Fruit fly (Drosophila melanogaster): Measurements from ENCODE around the gene CG32576.

The CG32576 gene

dm6 chrX:16279340-16279941 lies 8.9 kb downstream of the CG32576 start (continued):
- peak; percentile 16 for TF ChIP-seq CG10543 (GFP tag; optimal IDR thresholded peaks at IDR 0.05)
- TF ChIP-seq esg (GFP tag; conservative IDR thresholded peaks at IDR 0.05), result peak; percentile 90
- peak; percentile 37 for TF ChIP-seq CG4707 (GFP tag; optimal IDR thresholded peaks at IDR 0.05)
- peak; percentile 81 for TF ChIP-seq stc (GFP tag; IDR thresholded peaks at IDR 0.05)
- TF ChIP-seq Med (GFP tag), result peak; percentile 94
- peak; percentile 93 for TF ChIP-seq CG14441 (GFP tag; IDR thresholded peaks at IDR 0.05)
- TF ChIP-seq CG13424 (tag; optimal IDR thresholded peaks at IDR 0.05), result peak; percentile 75
- no peak for TF ChIP-seq CG18011 (GFP tag; optimal IDR thresholded peaks at IDR 0.05)
- peak; percentile 42 for TF ChIP-seq E2f2 (GFP tag; IDR thresholded peaks at IDR 0.05)
- peak; percentile 74 for TF ChIP-seq Dad (GFP tag; optimal IDR thresholded peaks at IDR 0.05)
- TF ChIP-seq salm (tag; optimal IDR thresholded peaks at IDR 0.05), result peak; percentile 50
- TF ChIP-seq CG7372 (GFP tag; IDR thresholded peaks at IDR 0.05), result peak; percentile 89
- TF ChIP-seq Ravus (GFP tag; IDR thresholded peaks at IDR 0.05), result peak; percentile 66
- TF ChIP-seq CG4854 (GFP tag; optimal IDR thresholded peaks at IDR 0.05), result peak; percentile 36
- TF ChIP-seq TFAM (GFP tag; optimal IDR thresholded peaks at IDR 0.05), result no peak
- peak; percentile 70 for TF ChIP-seq CG33213 (GFP tag; optimal IDR thresholded peaks at IDR 0.05)
- peak; percentile 80 for TF ChIP-seq CG6175 (GFP tag; IDR thresholded peaks at IDR 0.05)
- TF ChIP-seq CG12155 (GFP tag; optimal IDR thresholded peaks at IDR 0.05), result peak; percentile 69
- no peak for TF ChIP-seq Kr (GFP tag; optimal IDR thresholded peaks at IDR 0.05)
- TF ChIP-seq hkb (optimal IDR thresholded peaks at IDR 0.05), result no peak
- TF ChIP-seq hkb (GFP tag; IDR thresholded peaks at IDR 0.05), result peak; percentile 85
- peak; percentile 31 for TF ChIP-seq Bdp1 (GFP tag; optimal IDR thresholded peaks at IDR 0.05)
- TF ChIP-seq ind (GFP tag; optimal IDR thresholded peaks at IDR 0.05), result peak; percentile 89
- TF ChIP-seq D19B (GFP tag; optimal IDR thresholded peaks at IDR 0.05), result peak; percentile 61
- peak; percentile 66 for TF ChIP-seq disco-r (GFP tag; optimal IDR thresholded peaks at IDR 0.05)
- TF ChIP-seq jigr1 (GFP tag; IDR thresholded peaks at IDR 0.05), result peak; percentile 79; the same call in 2 of the 3 replicates
- no peak for TF ChIP-seq unc-4 (GFP tag; IDR thresholded peaks at IDR 0.05; ENCODE audit: partially characterized antibody)
- TF ChIP-seq CG7745 (tag; optimal IDR thresholded peaks at IDR 0.05), result no peak
- TF ChIP-seq CG6689 (GFP tag; IDR thresholded peaks at IDR 0.05), result peak; percentile 89
- peak; percentile 61 for TF ChIP-seq dmrt11E (tag; optimal IDR thresholded peaks at IDR 0.05)
- TF ChIP-seq Hmx (GFP tag; optimal IDR thresholded peaks at IDR 0.05), result peak; percentile 74
- TF ChIP-seq CG1024 (GFP tag; IDR thresholded peaks at IDR 0.05), result peak; percentile 88
- TF ChIP-seq CG33557 (GFP tag; optimal IDR thresholded peaks at IDR 0.05), result no peak
- TF ChIP-seq Myb (GFP tag; optimal IDR thresholded peaks at IDR 0.05), result peak; percentile 56
- no peak for TF ChIP-seq tll (GFP tag; optimal IDR thresholded peaks at IDR 0.05)
- peak; percentile 64 for TF ChIP-seq rib (GFP tag; IDR thresholded peaks at IDR 0.05)
- peak; percentile 89 for TF ChIP-seq Xrp1 (GFP tag; IDR thresholded peaks at IDR 0.05)
- TF ChIP-seq Sin3A (optimal IDR thresholded peaks at IDR 0.05), result no peak
- peak; percentile 45 for TF ChIP-seq Mad (GFP tag; optimal IDR thresholded peaks at IDR 0.05)
- TF ChIP-seq CG13296 (GFP tag; optimal IDR thresholded peaks at IDR 0.05), result peak; percentile 61
- TF ChIP-seq CG13775 (GFP tag; optimal IDR thresholded peaks at IDR 0.05), result peak; percentile 39
- peak; percentile 21 for TF ChIP-seq CG6683 (GFP tag; optimal IDR thresholded peaks at IDR 0.05)
- TF ChIP-seq B-H2 (GFP tag; optimal IDR thresholded peaks at IDR 0.05), result peak; percentile 19
- TF ChIP-seq MBD-R2 (GFP tag; IDR thresholded peaks at IDR 0.05), result peak; percentile 68
- no peak for TF ChIP-seq cad (GFP tag; optimal IDR thresholded peaks at IDR 0.05)
- peak; percentile 80 for TF ChIP-seq ap (GFP tag; IDR thresholded peaks at IDR 0.05)
- TF ChIP-seq sr (GFP tag; IDR thresholded peaks at IDR 0.05), result peak; percentile 73; the same call in 1 of the 3 replicates
- peak; percentile 73 for TF ChIP-seq chn (GFP tag; optimal IDR thresholded peaks at IDR 0.05)
- peak; percentile 88 for TF ChIP-seq B-H1 (GFP tag; IDR thresholded peaks at IDR 0.05)
- no peak for TF ChIP-seq psq (GFP tag; optimal IDR thresholded peaks at IDR 0.05)
- TF ChIP-seq lmd (GFP tag; IDR thresholded peaks at IDR 0.05), result peak; percentile 94
- TF ChIP-seq zen2 (GFP tag; IDR thresholded peaks at IDR 0.05; ENCODE audit: partially characterized antibody), result no peak
